Worm (Caenorhabditis elegans) whole organism, L1 larva: Measurements from ENCODE around the gene F49C12.1.

Experiments
- C34B4.2 ChIP-seq: sonication (generic microtip); optimal IDR thresholded peaks from 2 replicates; lab custom pipeline; 2017; ENCODE audit warnings: mild to moderate bottlenecking, missing genetic modification characterization, missing compliant biosample characterization
- alr-1 ChIP-seq: fragments of 200-800 bp; sonication (Bioruptor generic); optimal IDR thresholded peaks from 2 replicates; lab custom pipeline; 2018; ENCODE audit warnings: borderline replicate concordance, mild to moderate bottlenecking, missing genetic modification characterization, missing compliant biosample characterization
- aly-2 ChIP-seq: fragments of 150-350 bp; optimal IDR thresholded peaks from 2 replicates; lab custom pipeline; 2014; ENCODE audit warnings: missing biosample characterization, missing genetic modification characterization
- ama-1 ChIP-seq: fragments of 150-350 bp; optimal IDR thresholded peaks from 2 replicates; lab custom pipeline; 2014
- blmp-1 ChIP-seq: fragments of 150-350 bp; optimal IDR thresholded peaks from 2 replicates; lab custom pipeline; 2014; ENCODE audit warnings: missing biosample characterization, missing genetic modification characterization
- ceh-8 ChIP-seq: fragments of 200-800 bp; sonication (Bioruptor generic); optimal IDR thresholded peaks from 2 replicates; lab custom pipeline; 2018; ENCODE audit warnings: mild to moderate bottlenecking, missing genetic modification characterization, moderate library complexity, missing compliant biosample characterization
- ces-1 ChIP-seq: fragments of 150-350 bp; optimal IDR thresholded peaks from 2 replicates; lab custom pipeline; 2014; ENCODE audit warnings: missing biosample characterization, missing genetic modification reagents, missing genetic modification characterization
- dpl-1 ChIP-seq, 3 experiments: fragments of 150-350 bp in 2 of 3; sonication (generic microtip) in 1 of 3; optimal IDR thresholded peaks; 2 replicates each; lab custom pipeline; 2014 to 2017; ENCODE audit warnings: missing biosample characterization in 3 of 3, missing genetic modification characterization in 3 of 3, missing genetic modification reagents in 3 of 3
- efl-1 ChIP-seq, 4 experiments: fragments of 150-350 bp; optimal IDR thresholded peaks in 3 of 4; peaks in 1 of 4; 1 replicate in 1 of 4; 2 replicates in 3 of 4; lab custom pipeline; 2014; ENCODE audit warnings: missing biosample characterization in 2 of 4, missing genetic modification characterization in 2 of 4, missing genetic modification reagents in 2 of 4
- egl-13 ChIP-seq: sonication (generic microtip); optimal IDR thresholded peaks from 2 replicates; lab custom pipeline; 2016; ENCODE audit warnings: missing genotype, missing genetic modification reagents, missing genetic modification characterization, missing compliant biosample characterization
- egl-27 ChIP-seq, 2 experiments: fragments of 150-350 bp in 1 of 2; sonication (generic microtip); optimal IDR thresholded peaks; 3 replicates each; lab custom pipeline; 2017 to 2018; ENCODE audit warnings: missing biosample characterization in 2 of 2, missing genetic modification characterization in 2 of 2, missing genetic modification reagents in 2 of 2
- elt-3 ChIP-seq, 6 experiments: fragments of 150-350 bp in 1 of 6; sonication (generic microtip); optimal IDR thresholded peaks; 2 replicates each; lab custom pipeline; 2017 to 2018; ENCODE audit warnings: missing biosample characterization in 6 of 6, missing genetic modification characterization in 6 of 6, inconsistent platforms in 1 of 6
- fos-1 ChIP-seq: fragments of 150-350 bp; optimal IDR thresholded peaks from 2 replicates; lab custom pipeline; 2014; ENCODE audit warnings: missing biosample characterization, missing genetic modification characterization
- grh-1 ChIP-seq: fragments of 200-800 bp; sonication (Bioruptor generic); IDR thresholded peaks from 2 replicates; pipeline ENCODE4 v1.3.6; 2022; ENCODE audit warnings: missing genetic modification reagents, missing genetic modification characterization, missing compliant biosample characterization
- hlh-17 ChIP-seq: fragments of 200-800 bp; sonication (Bioruptor generic); optimal IDR thresholded peaks from 2 replicates; lab custom pipeline; 2018; ENCODE audit warnings: missing genetic modification characterization, mild to moderate bottlenecking, missing compliant biosample characterization, moderate library complexity, borderline replicate concordance
- hlh-4 ChIP-seq: sonication (generic microtip); optimal IDR thresholded peaks from 2 replicates; lab custom pipeline; 2016; ENCODE audit warnings: mild to moderate bottlenecking, missing genetic modification characterization, missing compliant biosample characterization
- irx-1 ChIP-seq: sonication (generic microtip); optimal IDR thresholded peaks from 2 replicates; lab custom pipeline; 2016; ENCODE audit warnings: missing genetic modification characterization, missing compliant biosample characterization
- lin-35 ChIP-seq, 2 experiments: fragments of 150-350 bp; optimal IDR thresholded peaks; 2 replicates each; lab custom pipeline; 2014; ENCODE audit warnings: missing biosample characterization in 2 of 2, missing genetic modification characterization in 2 of 2, missing genetic modification reagents in 2 of 2
- lir-3 ChIP-seq: sonication (generic microtip); optimal IDR thresholded peaks from 2 replicates; lab custom pipeline; 2016; ENCODE audit warnings: mild to moderate bottlenecking, missing genetic modification characterization, moderate library complexity, missing compliant biosample characterization; ENCODE audit not compliant: poor library complexity
- lsy-2 ChIP-seq, 2 experiments: fragments of 150-350 bp; optimal IDR thresholded peaks; 2 replicates each; lab custom pipeline; 2014; ENCODE audit warnings: missing biosample characterization in 2 of 2, missing genetic modification characterization in 2 of 2
- nhr-12 ChIP-seq: sonication (generic microtip); optimal IDR thresholded peaks from 2 replicates; lab custom pipeline; 2017; ENCODE audit warnings: missing biosample characterization, missing genetic modification characterization
- nhr-237 ChIP-seq: fragments of 150-350 bp; optimal IDR thresholded peaks from 2 replicates; lab custom pipeline; 2014; ENCODE audit warnings: missing biosample characterization, missing genetic modification characterization
- nhr-47 ChIP-seq: sonication (generic microtip); optimal IDR thresholded peaks from 2 replicates; lab custom pipeline; 2016; ENCODE audit warnings: mild to moderate bottlenecking, missing genetic modification characterization, moderate library complexity, missing compliant biosample characterization
- nhr-77 ChIP-seq: fragments of 150-350 bp; optimal IDR thresholded peaks from 2 replicates; lab custom pipeline; 2014; ENCODE audit warnings: missing biosample characterization, missing genetic modification characterization
- nhr-85 ChIP-seq: sonication (generic microtip); peaks from one replicate; lab custom pipeline; 2016; ENCODE audit warnings: missing genetic modification characterization, inconsistent platforms, missing compliant biosample characterization
- nhr-90 ChIP-seq: sonication (generic microtip); optimal IDR thresholded peaks from 2 replicates; lab custom pipeline; 2016; ENCODE audit warnings: mild to moderate bottlenecking, missing genetic modification characterization, missing compliant biosample characterization; ENCODE audit not compliant: poor library complexity
- pax-3 ChIP-seq: fragments of 200-800 bp; sonication (Bioruptor generic); optimal IDR thresholded peaks from 2 replicates; lab custom pipeline; 2018; ENCODE audit warnings: mild to moderate bottlenecking, missing genetic modification characterization, moderate library complexity, missing compliant biosample characterization
- skn-1 ChIP-seq: fragments of 150-350 bp; optimal IDR thresholded peaks from 2 replicates; lab custom pipeline; 2014; ENCODE audit warnings: missing biosample characterization, missing genetic modification characterization
- snpc-4 ChIP-seq: fragments of 150-350 bp; optimal IDR thresholded peaks from 2 replicates; lab custom pipeline; 2014; ENCODE audit warnings: missing biosample characterization, missing genetic modification characterization
- snu-23 ChIP-seq: sonication (generic microtip); optimal IDR thresholded peaks from 2 replicates; lab custom pipeline; 2016; ENCODE audit warnings: missing genetic modification characterization, missing compliant biosample characterization
- tbx-2 ChIP-seq: sonication (generic microtip); optimal IDR thresholded peaks from 2 replicates; lab custom pipeline; 2016; ENCODE audit warnings: missing genetic modification characterization, missing compliant biosample characterization
- unc-86 ChIP-seq: sonication (generic microtip); optimal IDR thresholded peaks from 2 replicates; lab custom pipeline; 2016; ENCODE audit warnings: missing genetic modification characterization, missing compliant biosample characterization
- unc-98 ChIP-seq: fragments of 200-800 bp; sonication (Bioruptor generic); IDR thresholded peaks from 2 replicates; pipeline ENCODE4 v1.3.6; 2022; ENCODE audit warnings: missing genetic modification characterization, missing compliant biosample characterization
- ztf-11 ChIP-seq, 2 experiments: sonication (generic microtip); optimal IDR thresholded peaks; 2 replicates each; lab custom pipeline; 2016 to 2017; ENCODE audit warnings: missing genetic modification characterization in 2 of 2, missing biosample characterization in 1 of 2, missing compliant biosample characterization in 1 of 2

F49C12.1 gene

ce11 chrIV:9268916-9269315 is 27.2 kb downstream of the F49C12.1 start:
- no peak for TF ChIP-seq nhr-47
- peak in 1 of 2 experiments; percentile 28 for TF ChIP-seq ztf-11 (tag; optimal IDR thresholded peaks at IDR 0.05; lab: Kevin White, UChicago)
- no peak for TF ChIP-seq nhr-90
- TF ChIP-seq efl-1 (optimal IDR thresholded peaks at IDR 0.05; lab: Kevin White, UChicago), result no peak
- peak in 1 of 2 experiments; percentile 11 for TF ChIP-seq efl-1 (GFP tag; optimal IDR thresholded peaks at IDR 0.05 in 1 of 2; lab: Kevin White, UChicago)
- TF ChIP-seq hlh-4 (tag; lab: Kevin White, UChicago), result no peak

DNA sequence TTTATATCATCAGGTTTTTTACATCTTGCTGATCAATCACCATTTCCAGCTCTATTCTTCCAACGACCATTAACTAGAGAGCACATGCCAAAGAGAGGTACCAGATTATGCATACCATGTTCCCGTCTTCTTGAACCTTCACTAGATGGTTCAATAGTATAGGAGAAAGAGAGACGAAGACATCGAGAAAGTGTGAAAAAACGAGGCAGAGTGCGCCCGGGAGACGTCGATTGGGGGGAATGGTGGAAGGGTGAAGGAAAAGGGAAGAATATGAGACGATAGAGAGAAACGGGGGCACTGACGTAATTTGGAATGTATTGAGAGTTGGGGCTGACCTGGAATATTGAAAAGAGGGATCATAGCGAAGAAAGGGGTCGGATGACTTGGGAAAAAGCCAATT is 28.6 kb downstream of the F49C12.1 start:
- TF ChIP-seq skn-1 (tag; lab: Kevin White, UChicago), result no peak
- peak; percentile 56 for TF ChIP-seq blmp-1 (tag; lab: Kevin White, UChicago)
- TF ChIP-seq ces-1, result no peak
- no peak for TF ChIP-seq irx-1 (tag; lab: Kevin White, UChicago)

- TF ChIP-seq tbx-2 (tag; lab: Kevin White, UChicago), result no peak
- no peak for TF ChIP-seq fos-1 (tag; lab: Kevin White, UChicago)
- no peak for TF ChIP-seq ama-1
Observed at ce11 chrIV:9266464-9266863, 29.7 kb downstream of the F49C12.1 start, which contains the start of gene Y11D7A.19. Gene Y11D7A.19, minus strand, starts transcription at chrIV:9266564.

DNA sequence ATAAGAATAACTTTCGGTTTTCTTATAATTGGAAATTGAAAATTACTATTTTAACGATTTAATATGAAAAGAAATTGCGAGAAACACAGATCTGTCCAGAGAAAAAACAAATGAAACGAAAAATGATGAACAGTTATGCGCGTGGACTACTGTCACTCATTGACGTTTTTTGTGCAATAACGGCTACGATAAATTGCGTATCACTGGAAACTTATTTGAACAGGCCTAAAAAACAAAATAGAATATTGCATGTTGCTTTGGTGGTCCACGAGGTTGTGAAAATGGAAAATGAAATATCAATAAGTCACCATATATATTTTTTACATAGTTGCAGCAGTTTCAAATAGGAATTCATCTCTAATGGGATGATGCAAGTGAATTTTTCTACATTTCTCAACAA is 31.6 kb downstream of the F49C12.1 start:
- TF ChIP-seq unc-86 (tag; lab: Kevin White, UChicago) (no peak), aly-2 (no peak), nhr-47 (no peak), nhr-237 (tag; lab: Kevin White, UChicago) (no peak), nhr-12 (no peak), unc-98 (GFP tag; lab: Robert Waterston, UW) (no peak), lsy-2 (tag; optimal IDR thresholded peaks at IDR 0.05; lab: Kevin White, UChicago) (no peak), lir-3 (tag; lab: Kevin White, UChicago) (no peak), fos-1 (tag; lab: Kevin White, UChicago) (no peak), grh-1 (no peak), tbx-2 (tag; lab: Kevin White, UChicago) (no peak), snu-23 (no peak), ama-1 (no peak)

DNA sequence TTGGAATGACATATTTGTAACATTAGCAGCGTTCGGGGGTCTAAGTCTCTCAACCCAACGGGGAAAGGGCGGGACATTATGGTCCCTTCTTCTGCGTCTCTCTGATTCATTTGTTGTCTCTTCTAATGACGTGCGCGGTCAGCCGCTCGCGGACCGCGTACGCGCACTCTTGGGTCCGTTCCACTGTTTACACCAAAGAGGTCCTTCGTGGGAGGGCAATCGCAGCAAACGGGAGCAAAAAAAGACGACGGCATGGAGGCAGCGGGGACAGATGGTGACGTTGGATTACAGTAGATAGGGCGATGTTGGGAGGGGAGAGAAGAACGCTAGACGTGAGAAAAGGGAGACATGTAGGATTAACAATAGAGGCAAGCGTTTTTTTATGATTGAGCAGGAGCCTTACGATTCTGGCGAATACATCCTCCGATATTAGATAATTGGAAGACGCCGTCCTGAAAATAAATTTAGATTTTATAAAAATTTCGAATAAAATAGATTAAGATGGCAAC is 32.3 kb downstream of the F49C12.1 start, which contains the start of gene flh-1:
flh-1 (minus strand) TSS at position 459 of the 509 bp plus-strand sequence.
- no peak for TF ChIP-seq hlh-17 (GFP tag; lab: Kevin White, UChicago)
- no peak for TF ChIP-seq dpl-1 (GFP tag; optimal IDR thresholded peaks at IDR 0.05; lab: Kevin White, UChicago)
- TF ChIP-seq nhr-47, result no peak
- no peak for TF ChIP-seq nhr-85 (tag; lab: Kevin White, UChicago)
- no peak for TF ChIP-seq egl-27 (tag; optimal IDR thresholded peaks at IDR 0.05; lab: Kevin White, UChicago)
- no peak for TF ChIP-seq snu-23
- TF ChIP-seq pax-3, result no peak
- TF ChIP-seq C34B4.2 (tag; lab: Kevin White, UChicago), result no peak
- TF ChIP-seq snpc-4 (tag; lab: Kevin White, UChicago), result no peak
- TF ChIP-seq egl-13, result no peak
- TF ChIP-seq nhr-90, result no peak
- no peak for TF ChIP-seq alr-1 (tag; lab: Kevin White, UChicago)
- TF ChIP-seq ceh-8, result no peak
- no peak for TF ChIP-seq lin-35 (GFP tag; optimal IDR thresholded peaks at IDR 0.05; lab: Kevin White, UChicago)
- TF ChIP-seq nhr-77 (tag; lab: Kevin White, UChicago), result no peak
- no peak for TF ChIP-seq skn-1 (tag; lab: Kevin White, UChicago)
- no peak for TF ChIP-seq elt-3 (tag; optimal IDR thresholded peaks at IDR 0.05; lab: Kevin White, UChicago)
